Fruit fly (Drosophila melanogaster): ENCODE measurements around the gene CG13457.

The CG13457 gene

dm6 chr3L:15131278-15131677 is at the start of gene CG13457:
Gene CG13457, minus strand, starts transcription at chr3L:15131378.
- no peak for TF ChIP-seq CG8478 (optimal IDR thresholded peaks at IDR 0.05)
- no peak for TF ChIP-seq CTCF (optimal IDR thresholded peaks at IDR 0.05)

- TF ChIP-seq CTCF (optimal IDR thresholded peaks at IDR 0.05) = no peak
- TF ChIP-seq CG8478 (optimal IDR thresholded peaks at IDR 0.05) = no peak
Observed at dm6 chr3L:15180816-15181215, 49.6 kb upstream of the CG13457 start.

dm6 chr3L:15178618-15179017 is 47.4 kb upstream of the CG13457 start:
- no peak for TF ChIP-seq CG8478 (optimal IDR thresholded peaks at IDR 0.05)
- peak; percentile 85 to 86 for TF ChIP-seq CTCF (optimal IDR thresholded peaks at IDR 0.05)

dm6 chr3L:15176641-15177215 is 45.5 kb upstream of the CG13457 start:
- TF ChIP-seq CG8478 (optimal IDR thresholded peaks at IDR 0.05) (no peak), CTCF (optimal IDR thresholded peaks at IDR 0.05) (no peak)

dm6 chr3L:15174823-15175222 is 43.6 kb upstream of the CG13457 start:
- TF ChIP-seq CTCF (optimal IDR thresholded peaks at IDR 0.05) = no peak
- no peak for TF ChIP-seq CG8478 (optimal IDR thresholded peaks at IDR 0.05)

dm6 chr3L:15174086-15174485 is 42.9 kb upstream of the CG13457 start:
- no peak for TF ChIP-seq CTCF (optimal IDR thresholded peaks at IDR 0.05)
- no peak for TF ChIP-seq CG8478 (optimal IDR thresholded peaks at IDR 0.05)

dm6 chr3L:15172404-15173055 is 41.4 kb upstream of the CG13457 start:
- no peak for TF ChIP-seq CTCF (optimal IDR thresholded peaks at IDR 0.05)
- TF ChIP-seq CG8478 (optimal IDR thresholded peaks at IDR 0.05) = no peak

dm6 chr3L:15171769-15172403 is 40.7 kb upstream of the CG13457 start:
- no peak for TF ChIP-seq CTCF (optimal IDR thresholded peaks at IDR 0.05)
- TF ChIP-seq CG8478 (optimal IDR thresholded peaks at IDR 0.05) = no peak

- TF ChIP-seq CG8478 (optimal IDR thresholded peaks at IDR 0.05) = no peak
- no peak for TF ChIP-seq CTCF (optimal IDR thresholded peaks at IDR 0.05)
Observed at dm6 chr3L:15169795-15170194, 38.6 kb upstream of the CG13457 start.

- no peak for TF ChIP-seq CG8478 (optimal IDR thresholded peaks at IDR 0.05)
- no peak for TF ChIP-seq CTCF (optimal IDR thresholded peaks at IDR 0.05)
Observed at dm6 chr3L:15169010-15169409, 37.8 kb upstream of the CG13457 start.

dm6 chr3L:15163414-15163813 is 32.2 kb upstream of the CG13457 start, which contains the start of gene CG7011:
Gene CG7011, minus strand, starts transcription at chr3L:15163628.
- TF ChIP-seq CG8478 (optimal IDR thresholded peaks at IDR 0.05) (no peak), CTCF (optimal IDR thresholded peaks at IDR 0.05) (peak; percentile 67 to 71)

dm6 chr3L:15162988-15163387 is 31.8 kb upstream of the CG13457 start:
- no peak for TF ChIP-seq CTCF (optimal IDR thresholded peaks at IDR 0.05)
- TF ChIP-seq CG8478 (optimal IDR thresholded peaks at IDR 0.05) = no peak

dm6 chr3L:15162005-15162404 is 30.8 kb upstream of the CG13457 start:
- no peak for TF ChIP-seq CTCF (optimal IDR thresholded peaks at IDR 0.05)
- TF ChIP-seq CG8478 (optimal IDR thresholded peaks at IDR 0.05) = no peak

dm6 chr3L:15161549-15161948 is 30.4 kb upstream of the CG13457 start, which contains the start of gene CG6878:
Gene CG6878, plus strand, starts transcription at chr3L:15161817.
- TF ChIP-seq CTCF (optimal IDR thresholded peaks at IDR 0.05) (peak; percentile 75 to 91), CG8478 (optimal IDR thresholded peaks at IDR 0.05) (no peak)

dm6 chr3L:15158330-15159114 is 27.3 kb upstream of the CG13457 start, which contains the start of the genes Msh6 and Prp31:
Gene Msh6, minus strand, starts transcription at chr3L:15158562.
Gene Prp31, plus strand, starts transcription at chr3L:15159100.
- no peak for TF ChIP-seq CG8478 (optimal IDR thresholded peaks at IDR 0.05)
- no peak for TF ChIP-seq CTCF (optimal IDR thresholded peaks at IDR 0.05)

All from S2 (cell line).